Worm (Caenorhabditis elegans) whole organism, young adult: ENCODE data around the gene svop-1.

Experiments used
- K12H6.12 ChIP-seq: fragments of 200-800 bp; sonication (Bioruptor generic); optimal IDR thresholded peaks from 2 replicates; lab custom pipeline; 2018; ENCODE audit warnings: mild to moderate bottlenecking, missing genetic modification characterization, missing compliant biosample characterization
- Y53G8AR.9 ChIP-seq: fragments of 200-800 bp; sonication (Bioruptor generic); conservative IDR thresholded peaks from 2 replicates; pipeline ENCODE4 v1.3.6; 2022; ENCODE audit warnings: missing genetic modification reagents, missing genetic modification characterization, missing compliant biosample characterization
- Y67H2A.10 ChIP-seq: fragments of 200-800 bp; sonication (Bioruptor generic); conservative IDR thresholded peaks from 2 replicates; pipeline ENCODE4 v1.3.6; 2022; ENCODE audit warnings: missing genetic modification reagents, missing genetic modification characterization, missing compliant biosample characterization
- Y79H2A.3 ChIP-seq: fragments of 200-800 bp; sonication (Bioruptor generic); conservative IDR thresholded peaks from 2 replicates; pipeline ENCODE4 v1.3.6; 2022; ENCODE audit warnings: missing genetic modification reagents, missing genetic modification characterization, missing compliant biosample characterization
- ZK185.1 ChIP-seq: sonication (generic microtip); optimal IDR thresholded peaks from 2 replicates; lab custom pipeline; 2016; ENCODE audit warnings: mild to moderate bottlenecking, missing genetic modification characterization, missing compliant biosample characterization; ENCODE audit not compliant: poor library complexity, severe bottlenecking
- aptf-2 ChIP-seq: fragments of 200-800 bp; sonication (Bioruptor generic); conservative IDR thresholded peaks from 2 replicates; pipeline ENCODE4 v1.3.6; 2022; ENCODE audit warnings: missing genetic modification reagents, missing genetic modification characterization, missing compliant biosample characterization
- aptf-3 ChIP-seq: fragments of 200-800 bp; sonication (Bioruptor generic); IDR thresholded peaks from 2 replicates; pipeline ENCODE4 v1.3.6; 2022; ENCODE audit warnings: missing genetic modification characterization, missing compliant biosample characterization
- atf-7 ChIP-seq: sonication (generic microtip); optimal IDR thresholded peaks from 2 replicates; lab custom pipeline; 2017; ENCODE audit warnings: mild to moderate bottlenecking, missing genetic modification characterization, missing compliant biosample characterization
- attf-5 ChIP-seq: fragments of 200-800 bp; sonication (Bioruptor generic); optimal IDR thresholded peaks from 2 replicates; lab custom pipeline; 2018; ENCODE audit warnings: mild to moderate bottlenecking, missing genetic modification characterization, missing compliant biosample characterization
- cebp-1 ChIP-seq, 2 experiments: fragments of 200-800 bp in 1 of 2; sonication (Bioruptor generic) in 1 of 2; sonication (generic microtip) in 1 of 2; IDR thresholded peaks in 1 of 2; optimal IDR thresholded peaks in 1 of 2; 2 replicates each; pipeline versions ENCODE4 v1.3.6 to Lab custom; 2017 to 2022; ENCODE audit warnings: missing compliant biosample characterization in 2 of 2, missing genetic modification characterization in 2 of 2, mild to moderate bottlenecking in 1 of 2, missing genetic modification reagents in 1 of 2, moderate library complexity in 1 of 2
- chd-7 ChIP-seq: sonication (generic microtip); optimal IDR thresholded peaks from 2 replicates; lab custom pipeline; 2016; ENCODE audit warnings: mild to moderate bottlenecking, missing genetic modification characterization, moderate library complexity, missing compliant biosample characterization
- die-1 ChIP-seq: sonication (generic microtip); optimal IDR thresholded peaks from 2 replicates; lab custom pipeline; 2016; ENCODE audit warnings: missing genotype, mild to moderate bottlenecking, missing genetic modification characterization, missing compliant biosample characterization
- dox-1 ChIP-seq: fragments of 200-800 bp; sonication (Bioruptor generic); IDR thresholded peaks from 2 replicates; pipeline ENCODE4 v1.3.6; 2022; ENCODE audit warnings: missing genetic modification reagents, missing genetic modification characterization, missing compliant biosample characterization
- efl-1 ChIP-seq: fragments of 150-350 bp; optimal IDR thresholded peaks from 2 replicates; lab custom pipeline; 2014; ENCODE audit warnings: missing biosample characterization, missing genetic modification reagents, missing genetic modification characterization
- egl-18 ChIP-seq: fragments of 200-800 bp; sonication (Bioruptor generic); IDR thresholded peaks from 2 replicates; pipeline ENCODE4 v1.3.6; 2022; ENCODE audit warnings: missing genetic modification reagents, missing genetic modification characterization, missing compliant biosample characterization
- egrh-3 ChIP-seq: fragments of 200-800 bp; sonication (Bioruptor generic); IDR thresholded peaks from 2 replicates; pipeline ENCODE4 v1.3.6; 2022; ENCODE audit warnings: missing genetic modification reagents, missing genetic modification characterization, missing compliant biosample characterization
- ekl-4 ChIP-seq: fragments of 200-800 bp; sonication (Bioruptor generic); IDR thresholded peaks from 2 replicates; pipeline ENCODE4 v1.3.6; 2022; ENCODE audit warnings: missing genetic modification reagents, missing genetic modification characterization, missing compliant biosample characterization
- fkh-3 ChIP-seq: sonication (generic microtip); optimal IDR thresholded peaks from 2 replicates; lab custom pipeline; 2016; ENCODE audit warnings: mild to moderate bottlenecking, missing genetic modification characterization, missing compliant biosample characterization
- hlh-26 ChIP-seq: fragments of 200-800 bp; sonication (Bioruptor generic); conservative IDR thresholded peaks from 2 replicates; pipeline ENCODE4 v1.3.6; 2022; ENCODE audit warnings: missing genetic modification reagents, missing genetic modification characterization, missing compliant biosample characterization
- hmg-1.2 ChIP-seq: fragments of 200-800 bp; sonication (Bioruptor generic); IDR thresholded peaks from 2 replicates; pipeline ENCODE4 v1.3.6; 2022; ENCODE audit warnings: missing genetic modification reagents, missing genetic modification characterization, missing compliant biosample characterization
- hsf-1 ChIP-seq: fragments of 200-800 bp; sonication (Bioruptor generic); IDR thresholded peaks from 2 replicates; pipeline ENCODE4 v1.3.6; 2022; ENCODE audit warnings: missing genetic modification reagents, missing genetic modification characterization, missing compliant biosample characterization
- let-607 ChIP-seq, 2 experiments: fragments of 200-800 bp in 1 of 2; sonication (Bioruptor generic) in 1 of 2; sonication (generic microtip) in 1 of 2; optimal IDR thresholded peaks; 2 replicates each; lab custom pipeline; 2016 to 2018; ENCODE audit warnings: mild to moderate bottlenecking in 2 of 2, missing compliant biosample characterization in 2 of 2, missing genetic modification characterization in 2 of 2, moderate library complexity in 2 of 2, missing genotype in 1 of 2
- lin-26 ChIP-seq: fragments of 200-800 bp; sonication (Bioruptor generic); IDR thresholded peaks from 2 replicates; pipeline ENCODE4 v1.3.6; 2022; ENCODE audit warnings: missing genetic modification reagents, missing genetic modification characterization, missing compliant biosample characterization
- lir-1 ChIP-seq: fragments of 200-800 bp; sonication (Bioruptor generic); conservative IDR thresholded peaks from 2 replicates; pipeline ENCODE4 v1.3.6; 2022; ENCODE audit warnings: missing genetic modification reagents, missing genetic modification characterization, missing compliant biosample characterization
- madf-6 ChIP-seq: fragments of 200-800 bp; sonication (Bioruptor generic); IDR thresholded peaks from 2 replicates; pipeline ENCODE4 v1.3.6; 2022; ENCODE audit warnings: missing genetic modification reagents, missing genetic modification characterization, missing compliant biosample characterization
- madf-8 ChIP-seq: fragments of 200-800 bp; sonication (Bioruptor generic); conservative IDR thresholded peaks from 2 replicates; pipeline ENCODE4 v1.3.6; 2022; ENCODE audit warnings: missing genetic modification reagents, missing genetic modification characterization, missing compliant biosample characterization
- mxl-1 ChIP-seq: sonication (generic microtip); optimal IDR thresholded peaks from 2 replicates; lab custom pipeline; 2016; ENCODE audit warnings: missing genetic modification characterization, missing compliant biosample characterization
- nhr-80 ChIP-seq: sonication (generic microtip); optimal IDR thresholded peaks from 2 replicates; lab custom pipeline; 2016; ENCODE audit warnings: missing genetic modification characterization, missing compliant biosample characterization
- rcor-1 ChIP-seq: fragments of 200-800 bp; sonication (Bioruptor generic); IDR thresholded peaks from 2 replicates; pipeline ENCODE4 v1.3.6; 2022; ENCODE audit warnings: missing genetic modification reagents, missing genetic modification characterization, missing compliant biosample characterization
- snpc-1.1 ChIP-seq: sonication (generic microtip); optimal IDR thresholded peaks from 2 replicates; lab custom pipeline; 2017; ENCODE audit warnings: missing genetic modification characterization, mild to moderate bottlenecking, missing compliant biosample characterization, antibody characterized with exemption, moderate library complexity, missing genotype, missing genetic modification reagents; ENCODE audit not compliant: insufficient read depth
- snpc-1.3 ChIP-seq: sonication (generic microtip); optimal IDR thresholded peaks from 2 replicates; lab custom pipeline; 2017; ENCODE audit warnings: missing genetic modification characterization, mild to moderate bottlenecking, missing compliant biosample characterization, antibody characterized with exemption, moderate library complexity, missing genotype, missing genetic modification reagents; ENCODE audit not compliant: insufficient read depth
- snpc-4 ChIP-seq, 5 experiments: fragments of 150-350 bp in 1 of 5; sonication (generic microtip) in 4 of 5; optimal IDR thresholded peaks; 2 replicates each; lab custom pipeline; 2014 to 2018; ENCODE audit warnings: missing genetic modification characterization in 5 of 5, missing biosample characterization in 3 of 5, antibody characterized with exemption in 2 of 5, mild to moderate bottlenecking in 2 of 5, missing compliant biosample characterization in 2 of 5, missing genotype in 2 of 5, moderate library complexity in 2 of 5, missing genetic modification reagents in 1 of 5
- somi-1 ChIP-seq: fragments of 200-800 bp; sonication (Bioruptor generic); optimal IDR thresholded peaks from 2 replicates; lab custom pipeline; 2018; ENCODE audit warnings: mild to moderate bottlenecking, missing genetic modification characterization, missing compliant biosample characterization
- tbp1 ChIP-seq: fragments of 200-800 bp; sonication (Bioruptor generic); optimal IDR thresholded peaks from 2 replicates; lab custom pipeline; 2018; ENCODE audit warnings: mild to moderate bottlenecking, missing genetic modification characterization, missing compliant biosample characterization
- unc-62 ChIP-seq: fragments of 150-350 bp; optimal IDR thresholded peaks from 2 replicates; lab custom pipeline; 2014; ENCODE audit warnings: missing biosample characterization, missing genetic modification reagents, missing genetic modification characterization
- xnd-1 ChIP-seq: sonication (generic microtip); optimal IDR thresholded peaks from 2 replicates; lab custom pipeline; 2016; ENCODE audit warnings: missing genotype, missing genetic modification reagents, missing genetic modification characterization, missing compliant biosample characterization
- zim-3 ChIP-seq: sonication (generic microtip); optimal IDR thresholded peaks from 2 replicates; lab custom pipeline; 2017; ENCODE audit warnings: mild to moderate bottlenecking, missing genetic modification characterization, moderate library complexity, missing compliant biosample characterization
- ztf-18 ChIP-seq: sonication (generic microtip); optimal IDR thresholded peaks from 2 replicates; lab custom pipeline; 2016; ENCODE audit warnings: missing genotype, mild to moderate bottlenecking, missing genetic modification characterization, missing compliant biosample characterization
- ztf-22 ChIP-seq: fragments of 200-800 bp; sonication (Bioruptor generic); optimal IDR thresholded peaks from 2 replicates; lab custom pipeline; 2018; ENCODE audit warnings: mild to moderate bottlenecking, missing genetic modification characterization, moderate library complexity, missing compliant biosample characterization

Gene svop-1

DNA sequence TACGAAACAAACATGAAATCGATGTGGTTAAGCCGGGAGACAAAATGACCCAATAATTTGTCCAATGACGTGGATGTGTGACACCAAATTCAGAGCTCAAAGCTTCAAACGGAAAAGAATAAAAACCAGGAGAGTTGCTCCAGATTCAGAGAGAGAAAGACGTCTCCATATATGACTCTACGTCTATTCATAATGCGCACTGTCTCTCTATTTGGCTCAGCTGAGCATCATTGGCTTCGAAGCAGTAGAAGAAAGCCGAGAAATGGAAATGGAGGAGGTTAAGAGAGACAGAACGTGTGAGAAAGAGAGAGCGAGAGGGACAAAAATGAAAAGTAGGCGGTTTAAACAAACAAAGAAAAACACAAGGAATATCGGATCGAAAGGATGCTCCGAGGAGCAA is 1.0 kb upstream of the svop-1 start:
- TF ChIP-seq rcor-1, result no peak
- TF ChIP-seq cebp-1 (GFP tag; IDR thresholded peaks at IDR 0.05; lab: Robert Waterston, UW), result no peak
- TF ChIP-seq cebp-1 (tag; optimal IDR thresholded peaks at IDR 0.05; lab: Kevin White, UChicago), result peak; percentile 70

DNA sequence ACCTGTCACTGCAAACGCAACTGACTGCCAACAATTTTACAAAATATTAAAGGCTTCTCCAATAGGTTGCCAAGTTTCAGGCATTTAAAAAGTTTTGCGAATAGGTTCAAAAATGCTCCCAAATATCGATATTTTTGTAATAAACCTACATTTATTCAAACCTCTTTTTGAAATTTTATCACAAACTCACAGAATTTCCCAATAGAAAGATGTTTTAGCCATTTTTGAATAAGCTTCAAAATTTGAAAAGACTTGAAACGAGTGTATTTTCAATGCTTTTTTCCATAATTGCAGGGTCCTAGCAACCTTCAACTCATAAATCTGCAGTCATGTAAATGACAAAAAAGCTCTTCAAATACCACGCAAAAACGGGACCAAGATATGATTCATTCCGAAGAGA is 3.0 kb downstream of the svop-1 start:
- TF ChIP-seq madf-6 (GFP tag; lab: Robert Waterston, UW) (no peak), let-607 (tag; optimal IDR thresholded peaks at IDR 0.05; lab: Kevin White, UChicago) (no peak), lin-26 (GFP tag; lab: Robert Waterston, UW) (no peak), fkh-3 (tag; lab: Kevin White, UChicago) (no peak), Y53G8AR.9 (no peak), chd-7 (no peak), madf-8 (GFP tag; lab: Robert Waterston, UW) (no peak)

DNA sequence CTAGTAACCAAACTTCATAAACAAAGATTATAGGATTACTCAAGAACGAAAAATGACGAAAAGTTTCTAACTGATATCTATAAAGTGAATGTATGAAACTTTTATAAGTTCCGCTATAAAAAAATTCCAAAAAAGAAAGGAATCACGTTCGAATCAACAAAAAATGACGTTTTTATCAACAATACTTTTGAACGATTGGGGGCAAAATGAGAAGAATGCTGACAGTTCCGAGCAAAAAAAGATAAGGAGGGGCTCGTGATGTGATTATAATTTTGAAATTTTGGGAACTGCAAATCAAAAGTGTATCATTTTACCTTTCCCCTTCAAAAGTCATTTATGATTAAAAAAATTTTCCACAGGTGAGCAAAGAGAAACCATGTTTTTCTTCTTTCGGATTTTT is 6.3 kb downstream of the svop-1 start:
- TF ChIP-seq cebp-1 (GFP tag; IDR thresholded peaks at IDR 0.05; lab: Robert Waterston, UW), result peak; percentile 10; the same call in 1 of the 2 replicates
- no peak for TF ChIP-seq cebp-1 (tag; optimal IDR thresholded peaks at IDR 0.05; lab: Kevin White, UChicago)
- TF ChIP-seq ZK185.1 (tag; lab: Kevin White, UChicago), result no peak
- TF ChIP-seq nhr-80, result peak; percentile 85
- TF ChIP-seq somi-1 (GFP tag; lab: Kevin White, UChicago), result no peak
- no peak for TF ChIP-seq hsf-1
- TF ChIP-seq Y79H2A.3, result no peak
- TF ChIP-seq hlh-26 (GFP tag; lab: Robert Waterston, UW), result no peak
- no peak for TF ChIP-seq xnd-1 (tag; lab: Kevin White, UChicago)
- peak; percentile 55 for TF ChIP-seq atf-7 (tag; lab: Kevin White, UChicago)
- TF ChIP-seq die-1 (tag; lab: Kevin White, UChicago), result no peak
- peak; percentile 74 for TF ChIP-seq unc-62 (GFP tag; lab: Kevin White, UChicago)

DNA sequence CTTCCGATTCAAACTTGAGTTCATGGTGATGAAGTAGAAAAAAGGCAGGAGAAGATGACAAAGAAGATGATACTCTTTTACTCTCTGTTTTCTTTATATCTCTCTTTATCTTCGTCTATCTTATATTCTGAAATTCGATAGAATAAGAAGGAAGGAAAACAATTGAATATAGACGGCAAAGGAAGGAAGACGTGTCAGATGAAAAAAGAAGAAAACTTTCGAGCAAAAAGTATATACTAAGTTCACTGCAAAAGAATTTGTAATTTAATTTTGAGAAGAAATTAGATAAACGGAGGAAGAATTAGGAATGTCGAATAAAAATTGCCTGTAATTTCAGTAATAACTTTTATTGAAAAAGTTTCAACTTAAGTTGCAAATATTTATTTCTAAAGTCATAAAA is 8.3 kb downstream of the svop-1 start, which contains the start of gene K01F9.2:
K01F9.2 (minus strand) TSS at position 127 of the 400 bp plus-strand sequence.
- TF ChIP-seq snpc-1.3 (no peak), aptf-3 (GFP tag; lab: Robert Waterston, UW) (no peak), ekl-4 (GFP tag; lab: Robert Waterston, UW) (no peak), nhr-80 (no peak), snpc-1.1 (tag; lab: Kevin White, UChicago) (no peak), egl-18 (no peak), mxl-1 (tag; lab: Kevin White, UChicago) (no peak), chd-7 (no peak), Y53G8AR.9 (no peak), egrh-3 (GFP tag; lab: Robert Waterston, UW) (no peak), ztf-22 (GFP tag; lab: Kevin White, UChicago) (no peak), zim-3 (no peak)

DNA sequence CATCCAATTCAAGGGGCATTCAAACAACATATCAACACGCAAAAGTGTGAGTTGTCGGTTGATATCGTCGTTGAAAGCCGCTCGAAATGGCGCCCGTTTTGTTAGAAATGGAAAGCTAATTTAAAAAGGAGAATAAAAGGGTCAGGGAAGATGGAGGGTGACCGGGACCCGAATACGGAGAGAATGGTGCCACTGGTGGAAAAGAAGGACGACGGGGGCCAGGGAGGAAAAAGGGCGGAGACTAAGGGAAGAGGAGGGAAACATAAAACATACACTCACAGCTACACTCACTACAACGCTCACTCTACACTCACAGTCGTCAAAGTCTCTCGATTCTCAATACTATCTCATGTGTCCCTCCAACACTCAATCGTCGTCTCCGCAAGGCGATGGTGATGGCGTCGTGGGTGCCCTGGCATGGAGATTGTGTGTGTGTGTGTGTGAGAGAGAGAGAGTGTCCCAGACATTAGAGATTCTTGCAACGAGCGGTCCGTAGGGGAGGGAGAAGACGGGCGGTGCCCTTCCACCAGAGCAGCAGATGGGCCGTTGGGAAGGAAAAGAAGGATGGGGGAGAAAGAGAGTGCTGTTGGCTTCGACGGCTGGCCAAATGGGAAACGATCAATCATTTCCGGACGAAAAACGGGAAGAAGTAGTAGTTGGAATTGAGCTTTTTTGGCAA is 11.2 kb downstream of the svop-1 start:
- peak; percentile 94 for TF ChIP-seq lir-1 (GFP tag; lab: Robert Waterston, UW)
- peak; percentile 8 for TF ChIP-seq tbp1 (GFP tag; lab: Kevin White, UChicago)
- peak; percentile 91 for TF ChIP-seq hmg-1.2
- peak; percentile 52 for TF ChIP-seq somi-1 (GFP tag; lab: Kevin White, UChicago)
- no peak for TF ChIP-seq Y67H2A.10
- peak; percentile 45 for TF ChIP-seq ztf-18
- TF ChIP-seq die-1 (tag; lab: Kevin White, UChicago), result peak; percentile 15
- peak; percentile 83 for TF ChIP-seq K12H6.12
- no peak for TF ChIP-seq efl-1 (GFP tag; lab: Kevin White, UChicago)
- 0 out of 2 replicates have a peak, but pooled peaks have one; percentile 37 for TF ChIP-seq aptf-2 (GFP tag; lab: Robert Waterston, UW)
- TF ChIP-seq cebp-1 (GFP tag; IDR thresholded peaks at IDR 0.05; lab: Robert Waterston, UW), result no peak
- peak; percentile 71 for TF ChIP-seq cebp-1 (tag; optimal IDR thresholded peaks at IDR 0.05; lab: Kevin White, UChicago)
- peak; percentile 61; the same call in 1 of the 2 replicates for TF ChIP-seq dox-1
- peak; percentile 53 for TF ChIP-seq attf-5 (GFP tag; lab: Kevin White, UChicago)
- no peak for TF ChIP-seq unc-62 (GFP tag; lab: Kevin White, UChicago)
- TF ChIP-seq snpc-4 (GFP tag; optimal IDR thresholded peaks at IDR 0.05; lab: Kevin White, UChicago), result peak; percentile 28
- TF ChIP-seq snpc-4 (tag; optimal IDR thresholded peaks at IDR 0.05; lab: Kevin White, UChicago), result peak in 1 of 4 experiments; percentile 35
